Worm (Caenorhabditis elegans) whole organism, L4/young adult: Measurements from ENCODE around the gene srh-18.

Experiments used
- dao-5 ChIP-seq: sonication (generic microtip); optimal IDR thresholded peaks from 2 replicates; lab custom pipeline; 2016; ENCODE audit warnings: missing genotype, missing genetic modification characterization, moderate library complexity, missing compliant biosample characterization
- him-1 ChIP-seq: sonication (generic microtip); optimal IDR thresholded peaks from 2 replicates; lab custom pipeline; 2016; ENCODE audit warnings: missing genotype, missing genetic modification reagents, missing genetic modification characterization, missing compliant biosample characterization

- TF ChIP-seq him-1 (tag; lab: Kevin White, UChicago) (no peak), dao-5 (tag; lab: Kevin White, UChicago) (no peak)
These were observed 43.6 kb upstream of the srh-18 start for ce11 chrV:13274615-13275014.
